Worm (Caenorhabditis elegans) whole organism, mixed stage, embryonic: ENCODE measurements around the gene tag-275.

Experiments
- lin-13 ChIP-seq: fragments of 150-350 bp; optimal IDR thresholded peaks from 2 replicates; lab custom pipeline; 2014; ENCODE audit warnings: missing biosample characterization, missing genetic modification characterization
- lsy-2 ChIP-seq: fragments of 150-350 bp; optimal IDR thresholded peaks from 2 replicates; lab custom pipeline; 2014; ENCODE audit warnings: missing biosample characterization, missing genetic modification characterization
- nhr-28 ChIP-seq: fragments of 150-350 bp; optimal IDR thresholded peaks from 2 replicates; lab custom pipeline; 2014; ENCODE audit warnings: missing biosample characterization, missing genetic modification characterization
- pha-4 ChIP-seq: fragments of 150-350 bp; optimal IDR thresholded peaks from 2 replicates; lab custom pipeline; 2018; ENCODE audit warnings: missing biosample characterization, missing genetic modification reagents, missing genetic modification characterization
- snpc-4 ChIP-seq: fragments of 150-350 bp; optimal IDR thresholded peaks from 2 replicates; lab custom pipeline; 2014; ENCODE audit warnings: missing biosample characterization, missing genetic modification characterization
- tbx-8 ChIP-seq: fragments of 200-800 bp; sonication (Bioruptor generic); optimal IDR thresholded peaks from 2 replicates; lab custom pipeline; 2018; ENCODE audit warnings: mild to moderate bottlenecking, missing genetic modification characterization, moderate library complexity, missing compliant biosample characterization
- unc-39 ChIP-seq: fragments of 150-350 bp; optimal IDR thresholded peaks from 2 replicates; lab custom pipeline; 2014; ENCODE audit warnings: missing biosample characterization, missing genetic modification characterization
- ztf-11 ChIP-seq: fragments of 150-350 bp; optimal IDR thresholded peaks from 2 replicates; lab custom pipeline; 2014; ENCODE audit warnings: missing biosample characterization, missing genetic modification characterization

DNA sequence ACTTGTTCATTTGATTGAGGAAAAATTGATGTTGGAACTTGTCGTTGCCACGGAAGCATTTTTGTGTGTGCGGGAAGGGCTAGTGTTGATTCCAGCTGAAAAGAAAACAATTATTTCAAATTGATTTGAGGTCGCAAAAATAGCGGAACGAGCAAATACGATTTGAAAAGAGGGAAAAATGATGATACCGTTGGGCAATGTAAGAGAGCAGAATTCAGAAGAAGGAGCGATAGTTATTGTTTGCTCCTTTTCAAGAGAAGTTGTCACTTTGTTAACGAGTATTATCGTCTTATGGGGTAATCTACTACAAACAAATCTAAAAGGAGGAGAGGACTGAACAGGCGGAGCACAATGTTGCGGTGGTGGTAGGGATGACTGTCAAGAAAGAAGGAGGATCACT is 10.1 kb upstream of the tag-275 start, which contains the start of gene odd-2:
- TF ChIP-seq pha-4 (tag; lab: Kevin White, UChicago) (no peak), lsy-2 (tag; lab: Kevin White, UChicago) (no peak), unc-39 (tag; lab: Kevin White, UChicago) (no peak), ztf-11 (tag; lab: Kevin White, UChicago) (no peak), snpc-4 (tag; lab: Kevin White, UChicago) (no peak), lin-13 (tag; lab: Kevin White, UChicago) (no peak), tbx-8 (GFP tag; lab: Kevin White, UChicago) (no peak), nhr-28 (no peak)
